Worm (Caenorhabditis elegans): ENCODE results near the gene H14A12.5.
"Not testable (repeated sequence)": the region's sequence is repeated elsewhere in the genome, so short reads cannot be mapped to it uniquely, and the experiment has no call there.

DNA sequence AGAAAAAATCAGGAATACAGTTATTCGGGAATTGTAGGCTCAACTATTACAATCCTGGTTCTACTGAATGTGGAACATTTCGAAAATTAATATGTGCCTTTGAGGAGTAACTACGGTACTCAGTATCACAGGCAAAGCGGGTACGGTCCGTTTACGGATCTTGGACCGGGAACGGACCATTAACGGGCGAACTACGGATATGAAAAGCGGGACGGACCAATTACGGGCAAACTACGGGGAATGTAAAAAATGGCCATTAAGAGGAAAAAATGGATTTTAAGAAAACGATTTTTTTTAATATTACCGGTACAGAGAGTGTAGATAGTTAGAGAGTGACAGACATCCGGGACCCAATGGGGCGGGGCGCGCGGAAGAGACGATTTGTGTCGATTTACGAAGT is at the start of gene H14A12.5:
- TF ChIP-seq ZK546.5 (tag; optimal IDR thresholded peaks at IDR 0.05); ama-1 (optimal IDR thresholded peaks at IDR 0.05); lin-13 (GFP tag; optimal IDR thresholded peaks at IDR 0.05); aly-2 (tag; optimal IDR thresholded peaks at IDR 0.05); alr-1 (tag; optimal IDR thresholded peaks at IDR 0.05); mbf-1 (tag; optimal IDR thresholded peaks at IDR 0.05); R02D3.7 (tag; optimal IDR thresholded peaks at IDR 0.05): not testable (repeated sequence)

Measured in whole organism, L2 larva.